Fruit fly (Drosophila melanogaster): Measurements from ENCODE around the gene CG13458.

CG13458 gene

DNA sequence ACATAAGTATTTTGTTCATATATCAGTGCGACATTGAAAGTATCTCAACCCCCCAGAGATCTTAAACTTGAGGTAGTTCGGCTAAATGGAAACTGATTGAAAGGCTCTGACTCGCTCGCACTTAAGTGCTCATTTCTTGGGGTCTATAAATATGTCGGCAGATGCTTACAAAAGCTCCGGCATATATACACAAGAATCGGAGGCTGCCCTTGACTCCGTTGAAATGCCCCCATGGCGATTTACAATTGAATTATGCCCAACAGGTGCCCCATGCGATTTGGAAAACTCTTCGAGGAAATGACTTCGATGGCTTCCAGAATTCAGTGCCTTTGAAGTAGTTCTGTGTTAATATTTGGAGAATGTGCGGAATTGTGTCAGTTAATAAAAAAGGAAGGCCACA is 39.7 kb upstream of the CG13458 start (continued):
- TF ChIP-seq ftz-f1 (GFP tag; optimal IDR thresholded peaks at IDR 0.05) (peak; percentile 70), kah (GFP tag; optimal IDR thresholded peaks at IDR 0.05) (peak; percentile 83), bsh (GFP tag; optimal IDR thresholded peaks at IDR 0.05) (no peak), Hand (GFP tag; optimal IDR thresholded peaks at IDR 0.05) (no peak), z (GFP tag; IDR thresholded peaks at IDR 0.05) (no peak), CG15269 (tag; optimal IDR thresholded peaks at IDR 0.05) (no peak), mam (GFP tag; optimal IDR thresholded peaks at IDR 0.05) (no peak), H2.0 (GFP tag; IDR thresholded peaks at IDR 0.05) (no peak), bigmax (GFP tag; optimal IDR thresholded peaks at IDR 0.05) (no peak), CG5245 (GFP tag; optimal IDR thresholded peaks at IDR 0.05) (no peak), CG13296 (GFP tag; optimal IDR thresholded peaks at IDR 0.05) (no peak), Dip3 (GFP tag; optimal IDR thresholded peaks at IDR 0.05) (no peak), run (tag; optimal IDR thresholded peaks at IDR 0.05) (no peak), nau (GFP tag; optimal IDR thresholded peaks at IDR 0.05) (peak; percentile 94), sd (tag; optimal IDR thresholded peaks at IDR 0.05) (peak; percentile 97), CG4282 (GFP tag; optimal IDR thresholded peaks at IDR 0.05) (no peak), Ptx1 (GFP tag; IDR thresholded peaks at IDR 0.05) (no peak), trh (GFP tag; optimal IDR thresholded peaks at IDR 0.05) (no peak), hbn (GFP tag; IDR thresholded peaks at IDR 0.05; ENCODE audit: partially characterized antibody) (no peak), Hsf (GFP tag; optimal IDR thresholded peaks at IDR 0.05) (no peak)

DNA sequence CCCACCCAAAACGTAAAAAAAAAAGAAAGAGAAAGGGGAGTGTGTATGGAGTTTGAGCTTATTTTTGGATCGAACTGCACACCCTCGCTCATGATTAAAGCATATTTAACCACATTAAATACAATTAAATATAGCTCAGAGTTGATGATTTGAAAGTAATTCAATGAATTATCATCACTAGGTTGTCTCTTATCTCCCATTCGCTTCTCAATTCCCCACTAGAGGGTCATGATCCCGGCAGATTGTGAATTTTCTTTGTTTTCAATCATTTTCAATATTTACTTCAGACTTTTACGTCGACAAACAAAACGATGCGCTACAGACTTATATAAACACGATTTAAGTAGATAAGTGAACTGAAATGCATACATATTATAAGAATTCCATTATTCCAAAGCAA is 37.0 kb upstream of the CG13458 start:
- TF ChIP-seq Pdp1 (GFP tag; optimal IDR thresholded peaks at IDR 0.05), result peak in 1 of 2 experiments; percentile 19
- TF ChIP-seq CG4730 (GFP tag; IDR thresholded peaks at IDR 0.05), result no peak

- TF ChIP-seq jing (GFP tag; optimal IDR thresholded peaks at IDR 0.05) (no peak), tio (GFP tag; optimal IDR thresholded peaks at IDR 0.05) (no peak)
Measured at dm6 chr3L:15078347-15078746, 35.0 kb upstream of the CG13458 start, which contains the start of gene Or71a. Gene Or71a (minus strand): TSS chr3L:15078447.

dm6 chr3L:15079278-15079677 is 34.1 kb upstream of the CG13458 start:
- peak; percentile 13 for TF ChIP-seq tap (tag; optimal IDR thresholded peaks at IDR 0.05)
- no peak for TF ChIP-seq dysf (GFP tag; IDR thresholded peaks at IDR 0.05)
- TF ChIP-seq Stat92E (GFP tag; optimal IDR thresholded peaks at IDR 0.05), result peak in 1 of 3 experiments; percentile 9
- peak; percentile 91 to 93 for TF ChIP-seq Trl (optimal IDR thresholded peaks at IDR 0.05)
- peak; percentile 61 for TF ChIP-seq Trl (GFP tag; optimal IDR thresholded peaks at IDR 0.05)
- peak; percentile 23; the same call in 1 of the 3 replicates for TF ChIP-seq CG6175 (GFP tag; IDR thresholded peaks at IDR 0.05)
- peak; percentile 2 for TF ChIP-seq CG34376 (GFP tag; optimal IDR thresholded peaks at IDR 0.05)
- no peak for TF ChIP-seq dpn (GFP tag; optimal IDR thresholded peaks at IDR 0.05)
- TF ChIP-seq CG3163 (GFP tag; optimal IDR thresholded peaks at IDR 0.05), result peak; percentile 87
- no peak for TF ChIP-seq odd (GFP tag; optimal IDR thresholded peaks at IDR 0.05)
- no peak for TF ChIP-seq fu2 (GFP tag; optimal IDR thresholded peaks at IDR 0.05)
- peak; percentile 15; the same call in 1 of the 2 replicates for TF ChIP-seq Scr (GFP tag; IDR thresholded peaks at IDR 0.05; ENCODE audit: partially characterized antibody)
- peak; percentile 65; the same call in 2 of the 3 replicates for TF ChIP-seq CG6791 (GFP tag; IDR thresholded peaks at IDR 0.05; ENCODE audit: partially characterized antibody)
- no peak for TF ChIP-seq hth (optimal IDR thresholded peaks at IDR 0.05)
- TF ChIP-seq yki (optimal IDR thresholded peaks at IDR 0.05), result peak; percentile 56
- TF ChIP-seq sqz (GFP tag; optimal IDR thresholded peaks at IDR 0.05), result no peak
- 0 out of 2 replicates have a peak, but pooled peaks have one; percentile 14 for TF ChIP-seq Ada2b (GFP tag; IDR thresholded peaks at IDR 0.05)
- TF ChIP-seq ato (GFP tag; IDR thresholded peaks at IDR 0.05; ENCODE audit: partially characterized antibody), result peak; percentile 67
- TF ChIP-seq tna (GFP tag; IDR thresholded peaks at IDR 0.05; ENCODE audit: partially characterized antibody), result peak; percentile 19; the same call in 1 of the 2 replicates
- TF ChIP-seq Meics (GFP tag; optimal IDR thresholded peaks at IDR 0.05), result no peak
- TF ChIP-seq Dfd (GFP tag; optimal IDR thresholded peaks at IDR 0.05), result peak in 1 of 2 experiments; percentile 53
- peak; percentile 93 for TF ChIP-seq Jarid2 (GFP tag; optimal IDR thresholded peaks at IDR 0.05)
- peak; percentile 39 for TF ChIP-seq CG3281 (GFP tag; optimal IDR thresholded peaks at IDR 0.05)
- peak; percentile 45; the same call in 1 of the 2 replicates for TF ChIP-seq Bgb (GFP tag; IDR thresholded peaks at IDR 0.05; ENCODE audit: partially characterized antibody)

Data from whole organism, embryonic.